Fruit fly (Drosophila melanogaster) whole organism, embryonic: ENCODE data around the gene aop.

Experiments
- ATbp ChIP-seq: fragments of 200-800 bp; sonication (Bioruptor generic); optimal IDR thresholded peaks from 2 replicates; lab custom pipeline; 2017; ENCODE audit warnings: missing biosample characterization, mild to moderate bottlenecking, missing genetic modification characterization, missing genetic modification reagents
- CG10267 ChIP-seq: fragments of 200-800 bp; sonication (Bioruptor generic); optimal IDR thresholded peaks from 2 replicates; lab custom pipeline; 2018; ENCODE audit warnings: missing biosample characterization, mild to moderate bottlenecking, missing genetic modification characterization, moderate library complexity
- CG10979 ChIP-seq: fragments of 200-800 bp; sonication (Bioruptor generic); optimal IDR thresholded peaks from 2 replicates; lab custom pipeline; 2018; ENCODE audit warnings: missing biosample characterization, mild to moderate bottlenecking, missing genetic modification characterization, moderate library complexity
- CG11085 ChIP-seq: fragments of 200-800 bp; sonication (Bioruptor generic); IDR thresholded peaks from 2 replicates; pipeline ENCODE4 v1.3.6; 2022; ENCODE audit warnings: missing biosample characterization, missing genetic modification characterization
- CG12659 ChIP-seq: fragments of 200-800 bp; sonication (Bioruptor generic); optimal IDR thresholded peaks from 3 replicates; lab custom pipeline; 2017; ENCODE audit warnings: mild to moderate bottlenecking, missing biosample characterization, missing genetic modification reagents, missing genetic modification characterization
- CG13775 ChIP-seq: fragments of 200-800 bp; sonication (Bioruptor generic); optimal IDR thresholded peaks from 3 replicates; lab custom pipeline; 2017; ENCODE audit warnings: missing biosample characterization, mild to moderate bottlenecking, missing genetic modification characterization
- CG14667 ChIP-seq: fragments of 200-800 bp; sonication (Bioruptor generic); IDR thresholded peaks from 2 replicates; pipeline ENCODE4 v1.3.6; 2022; ENCODE audit warnings: missing biosample characterization, missing genetic modification characterization
- CG18011 ChIP-seq: fragments of 200-800 bp; sonication (Bioruptor generic); optimal IDR thresholded peaks from 2 replicates; lab custom pipeline; 2017; ENCODE audit warnings: missing biosample characterization, missing genetic modification characterization, mild to moderate bottlenecking, moderate library complexity, missing genotype
- CG3407 ChIP-seq: fragments of 200-800 bp; sonication (Bioruptor generic); optimal IDR thresholded peaks from 2 replicates; lab custom pipeline; 2018; ENCODE audit warnings: missing biosample characterization, mild to moderate bottlenecking, missing genetic modification characterization
- CG34224 ChIP-seq: fragments of 200-800 bp; sonication (Bioruptor generic); IDR thresholded peaks from 3 replicates; pipeline ENCODE4 v1.3.6; 2022; ENCODE audit warnings: missing biosample characterization, missing genetic modification characterization; ENCODE audit not compliant: partially characterized antibody
- CG42726 ChIP-seq: fragments of 200-800 bp; sonication (Bioruptor generic); IDR thresholded peaks from 2 replicates; pipeline ENCODE4 v1.3.6; 2022; ENCODE audit warnings: missing biosample characterization, missing genetic modification characterization; ENCODE audit not compliant: partially characterized antibody
- CG5180 ChIP-seq: fragments of 200-800 bp; sonication (Bioruptor generic); optimal IDR thresholded peaks from 3 replicates; lab custom pipeline; 2017; ENCODE audit warnings: missing biosample characterization, missing genetic modification characterization, mild to moderate bottlenecking, moderate library complexity, missing genetic modification reagents
- CG6175 ChIP-seq: fragments of 200-800 bp; sonication (Bioruptor generic); IDR thresholded peaks from 3 replicates; pipeline ENCODE4 v1.3.6; 2022; ENCODE audit warnings: missing biosample characterization, missing genetic modification characterization
- CG7357 ChIP-seq: fragments of 200-800 bp; sonication (Bioruptor generic); IDR thresholded peaks from 3 replicates; pipeline ENCODE4 v1.3.6; 2022; ENCODE audit warnings: missing biosample characterization, missing genetic modification characterization
- CG8290 ChIP-seq, 3 experiments: fragments of 200-800 bp; sonication (Bioruptor generic); optimal IDR thresholded peaks; 2 replicates each; lab custom pipeline; 2016 to 2019; ENCODE audit warnings: missing biosample characterization in 3 of 3, missing genetic modification characterization in 3 of 3, mild to moderate bottlenecking in 2 of 3, moderate library complexity in 1 of 3
- CG9797 ChIP-seq: fragments of 200-800 bp; sonication (Bioruptor generic); optimal IDR thresholded peaks from 3 replicates; lab custom pipeline; 2018; ENCODE audit warnings: missing biosample characterization, mild to moderate bottlenecking, missing genetic modification characterization
- CTCF ChIP-seq: fragments of 200-800 bp; sonication (Bioruptor generic); optimal IDR thresholded peaks from 2 replicates; lab custom pipeline; 2017; ENCODE audit warnings: missing biosample characterization, mild to moderate bottlenecking, missing genetic modification characterization, moderate library complexity
- Chrac-16 ChIP-seq: fragments of 200-800 bp; sonication (Bioruptor generic); optimal IDR thresholded peaks from 3 replicates; lab custom pipeline; 2016; ENCODE audit warnings: missing biosample characterization, missing genetic modification characterization
- Doc2 ChIP-seq: fragments of 200-800 bp; sonication (Bioruptor generic); IDR thresholded peaks from 2 replicates; pipeline ENCODE4 v1.3.6; 2022; ENCODE audit warnings: missing biosample characterization, missing genetic modification characterization
- Doc3 ChIP-seq: fragments of 200-800 bp; sonication (Bioruptor generic); IDR thresholded peaks from 3 replicates; pipeline ENCODE4 v1.3.6; 2022; ENCODE audit warnings: missing biosample characterization, missing genetic modification characterization; ENCODE audit not compliant: partially characterized antibody
- Drgx ChIP-seq: fragments of 200-800 bp; sonication (Bioruptor generic); IDR thresholded peaks from 2 replicates; pipeline ENCODE4 v1.3.6; 2022; ENCODE audit warnings: missing biosample characterization, missing genetic modification characterization
- HmgZ ChIP-seq: fragments of 200-800 bp; sonication (Bioruptor generic); optimal IDR thresholded peaks from 2 replicates; lab custom pipeline; 2018; ENCODE audit warnings: missing biosample characterization, mild to moderate bottlenecking, missing genetic modification characterization
- Mad ChIP-seq: fragments of 200-800 bp; sonication (Bioruptor generic); optimal IDR thresholded peaks from 2 replicates; lab custom pipeline; 2016; ENCODE audit warnings: missing biosample characterization, missing genetic modification characterization
- NC2β ChIP-seq: fragments of 200-800 bp; sonication (Bioruptor generic); optimal IDR thresholded peaks from 2 replicates; lab custom pipeline; 2016; ENCODE audit warnings: missing biosample characterization, missing genetic modification characterization
- NfI ChIP-seq: fragments of 200-800 bp; sonication (Bioruptor generic); optimal IDR thresholded peaks from 3 replicates; lab custom pipeline; 2018; ENCODE audit warnings: missing biosample characterization, mild to moderate bottlenecking, missing genetic modification characterization, moderate library complexity
- Rfx ChIP-seq: fragments of 200-800 bp; sonication (Bioruptor generic); IDR thresholded peaks from 2 replicates; pipeline ENCODE4 v1.3.6; 2022; ENCODE audit warnings: missing biosample characterization, missing genetic modification characterization
- Six4 ChIP-seq: fragments of 200-800 bp; sonication (Bioruptor generic); optimal IDR thresholded peaks from 2 replicates; lab custom pipeline; 2016; ENCODE audit warnings: missing biosample characterization, missing genetic modification characterization
- Spps ChIP-seq: fragments of 200-800 bp; sonication (Bioruptor generic); optimal IDR thresholded peaks from 2 replicates; lab custom pipeline; 2018; ENCODE audit warnings: missing biosample characterization, mild to moderate bottlenecking, missing genetic modification characterization
- Sry-δ ChIP-seq: fragments of 200-800 bp; sonication (Bioruptor generic); optimal IDR thresholded peaks from 2 replicates; lab custom pipeline; 2016; ENCODE audit warnings: missing biosample characterization, missing genetic modification characterization
- Xrp1 ChIP-seq: fragments of 200-800 bp; sonication (Bioruptor generic); IDR thresholded peaks from 2 replicates; pipeline ENCODE4 v1.3.6; 2022; ENCODE audit warnings: missing biosample characterization, missing genetic modification characterization
- YL-1 ChIP-seq: fragments of 200-800 bp; sonication (Bioruptor generic); optimal IDR thresholded peaks from 3 replicates; lab custom pipeline; 2017; ENCODE audit warnings: missing biosample characterization, mild to moderate bottlenecking, missing genetic modification characterization
- cad ChIP-seq: fragments of >200 bp; optimal IDR thresholded peaks from 2 replicates; lab custom pipeline; 2017; ENCODE audit warnings: missing biosample characterization, missing genetic modification characterization
- chm ChIP-seq: fragments of 200-800 bp; sonication (Bioruptor generic); IDR thresholded peaks from 2 replicates; pipeline ENCODE4 v1.3.6; 2022; ENCODE audit warnings: missing biosample characterization, missing genetic modification characterization
- dpn ChIP-seq, 2 experiments: fragments of 200-800 bp; sonication (Bioruptor generic); optimal IDR thresholded peaks; 3 replicates each; lab custom pipeline; 2016; ENCODE audit warnings: missing biosample characterization in 2 of 2, missing genetic modification characterization in 2 of 2
- fd102C ChIP-seq: fragments of 200-800 bp; sonication (Bioruptor generic); optimal IDR thresholded peaks from 2 replicates; lab custom pipeline; 2018; ENCODE audit warnings: missing biosample characterization, mild to moderate bottlenecking, missing genetic modification characterization, moderate library complexity
- gt ChIP-seq: fragments of 200-800 bp; sonication (Bioruptor generic); IDR thresholded peaks from 2 replicates; pipeline ENCODE4 v1.3.6; 2022; ENCODE audit warnings: missing biosample characterization, missing genetic modification characterization
- hb ChIP-seq: fragments of 200-800 bp; sonication (Bioruptor generic); IDR thresholded peaks from 3 replicates; pipeline ENCODE4 v1.3.6; 2022; ENCODE audit warnings: missing biosample characterization, missing genetic modification characterization; ENCODE audit not compliant: partially characterized antibody
- lov ChIP-seq, 2 experiments: fragments of 200-800 bp in 1 of 2; fragments of >200 bp in 1 of 2; sonication (Bioruptor generic) in 1 of 2; IDR thresholded peaks in 1 of 2; optimal IDR thresholded peaks in 1 of 2; 2 replicates in 1 of 2; 3 replicates in 1 of 2; pipeline versions ENCODE4 v1.3.6 to Lab custom; 2017 to 2022; ENCODE audit warnings: missing biosample characterization in 1 of 2, missing genetic modification characterization in 1 of 2
- luna ChIP-seq: fragments of 200-800 bp; sonication (Bioruptor generic); optimal IDR thresholded peaks from 2 replicates; lab custom pipeline; 2016; ENCODE audit warnings: missing biosample characterization, missing genetic modification characterization
- maf-S ChIP-seq: fragments of 200-800 bp; sonication (Bioruptor generic); optimal IDR thresholded peaks from 2 replicates; lab custom pipeline; 2016; ENCODE audit warnings: missing biosample characterization, missing genetic modification characterization
- nerfin-1 ChIP-seq: fragments of 200-800 bp; sonication (Bioruptor generic); optimal IDR thresholded peaks from 3 replicates; lab custom pipeline; 2019; ENCODE audit warnings: missing biosample characterization, mild to moderate bottlenecking, missing genetic modification characterization, moderate library complexity
- prd ChIP-seq, 3 experiments: fragments of >200 bp in 2 of 3; fragments of 200-800 bp in 1 of 3; sonication (Bioruptor generic) in 1 of 3; optimal IDR thresholded peaks in 2 of 3; IDR thresholded peaks in 1 of 3; 2 replicates in 2 of 3; 3 replicates in 1 of 3; pipeline versions ENCODE4 v1.3.6 to Lab custom; 2017 to 2022; ENCODE audit warnings: missing biosample characterization in 1 of 3, missing genetic modification characterization in 1 of 3
- pros ChIP-seq: fragments of 200-800 bp; sonication (Bioruptor generic); optimal IDR thresholded peaks from 3 replicates; lab custom pipeline; 2019; ENCODE audit warnings: missing biosample characterization, mild to moderate bottlenecking, missing genetic modification characterization, moderate library complexity
- scrt ChIP-seq: fragments of 200-800 bp; sonication (Bioruptor generic); optimal IDR thresholded peaks from 2 replicates; lab custom pipeline; 2018; ENCODE audit warnings: missing biosample characterization, mild to moderate bottlenecking, missing genetic modification characterization, moderate library complexity
- sd ChIP-seq: fragments of 200-800 bp; sonication (Bioruptor generic); optimal IDR thresholded peaks from 3 replicates; lab custom pipeline; 2018; ENCODE audit warnings: missing biosample characterization, mild to moderate bottlenecking, missing genetic modification characterization, moderate library complexity
- sqz ChIP-seq: fragments of 200-800 bp; sonication (Bioruptor generic); optimal IDR thresholded peaks from 3 replicates; lab custom pipeline; 2018; ENCODE audit warnings: missing biosample characterization, mild to moderate bottlenecking, missing genetic modification characterization
- wdn ChIP-seq: fragments of 200-800 bp; sonication (Bioruptor generic); IDR thresholded peaks from 2 replicates; pipeline ENCODE4 v1.3.6; 2022; ENCODE audit warnings: missing biosample characterization, missing genetic modification characterization
- wor ChIP-seq: fragments of 200-800 bp; sonication (Bioruptor generic); IDR thresholded peaks from 2 replicates; pipeline ENCODE4 v1.3.6; 2022; ENCODE audit warnings: missing biosample characterization, missing genetic modification characterization

Gene aop

DNA sequence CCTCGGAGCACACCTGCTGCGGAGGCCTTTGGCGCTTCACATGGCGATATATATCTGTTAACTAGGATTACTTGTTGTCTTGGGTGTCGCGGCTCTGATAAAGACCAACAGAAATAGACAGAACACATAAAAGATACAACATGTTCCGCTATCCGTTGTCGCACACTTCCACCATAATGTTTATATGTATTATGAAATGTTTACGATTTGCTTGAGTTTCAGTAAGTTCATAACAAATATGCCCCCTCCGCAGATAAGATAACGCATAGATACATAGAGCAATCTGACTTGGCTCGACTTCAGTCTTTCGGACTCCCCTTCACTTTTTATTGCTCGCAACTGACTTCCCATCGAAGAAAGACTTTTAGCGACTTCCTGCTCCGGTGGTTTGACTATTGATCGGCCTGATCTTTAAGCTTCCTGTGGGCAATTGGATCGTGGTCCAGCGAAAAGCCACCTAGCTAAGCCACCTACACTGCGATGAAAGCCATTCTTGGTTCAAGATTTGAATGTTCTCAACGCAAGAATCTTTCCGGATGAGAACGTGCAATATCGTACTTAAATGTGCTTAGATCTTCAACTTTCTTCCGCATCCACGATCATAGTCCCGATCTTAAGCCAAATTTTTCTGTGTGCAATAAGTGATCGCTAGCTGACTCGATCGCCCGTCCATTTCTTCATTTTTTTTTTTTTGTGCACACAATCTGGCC is 10.2 kb downstream of the aop start (continued):
- no peak for TF ChIP-seq CG13775
- no peak for TF ChIP-seq luna (GFP tag; lab: Kevin White, UChicago)
- no peak for TF ChIP-seq CG14667 (GFP tag; lab: Robert Waterston, UW)
- TF ChIP-seq Xrp1: peak; percentile 32; the same call in 1 of the 2 replicates
- TF ChIP-seq CG3407 (GFP tag; lab: Kevin White, UChicago): peak; percentile 20
- no peak for TF ChIP-seq cad (GFP tag; lab: Kevin White, UChicago)
- TF ChIP-seq Mad (GFP tag; lab: Kevin White, UChicago): no peak
- no peak for TF ChIP-seq NfI (GFP tag; lab: Kevin White, UChicago)
- TF ChIP-seq CG11085 (GFP tag; lab: Robert Waterston, UW): no peak
- TF ChIP-seq CG10979 (tag; lab: Kevin White, UChicago): no peak
- TF ChIP-seq Doc3 (GFP tag; lab: Robert Waterston, UW): no peak
- no peak for TF ChIP-seq chm (GFP tag; lab: Robert Waterston, UW)
- no peak for TF ChIP-seq hb (GFP tag; lab: Robert Waterston, UW)
- no peak for TF ChIP-seq Six4 (GFP tag; lab: Kevin White, UChicago)
- peak; percentile 5 for TF ChIP-seq YL-1 (GFP tag; lab: Kevin White, UChicago)
- no peak for TF ChIP-seq CG18011 (GFP tag; lab: Kevin White, UChicago)
- TF ChIP-seq CG6175 (GFP tag; lab: Robert Waterston, UW): no peak
- no peak for TF ChIP-seq wdn
- TF ChIP-seq CG42726: no peak
- TF ChIP-seq CG8290 (GFP tag; optimal IDR thresholded peaks at IDR 0.05; lab: Kevin White, UChicago): no peak
- peak in 1 of 2 experiments; percentile 57 for TF ChIP-seq CG8290 (tag; optimal IDR thresholded peaks at IDR 0.05; lab: Kevin White, UChicago)
- peak; percentile 77 for TF ChIP-seq ATbp (GFP tag; lab: Kevin White, UChicago)
- TF ChIP-seq gt (GFP tag; lab: Robert Waterston, UW): no peak
- TF ChIP-seq scrt (GFP tag; lab: Kevin White, UChicago): peak; percentile 48
- TF ChIP-seq wor (GFP tag; lab: Robert Waterston, UW): no peak
- no peak for TF ChIP-seq prd (optimal IDR thresholded peaks at IDR 0.05; lab: Kevin White, UChicago)
- TF ChIP-seq prd (GFP tag; IDR thresholded peaks at IDR 0.05; lab: Robert Waterston, UW): no peak
- TF ChIP-seq CG5180 (GFP tag; lab: Kevin White, UChicago): peak; percentile 50
- TF ChIP-seq CG12659 (GFP tag; lab: Kevin White, UChicago): peak; percentile 17
- TF ChIP-seq Drgx (GFP tag; lab: Robert Waterston, UW): peak; percentile 81
- no peak for TF ChIP-seq Chrac-16 (GFP tag; lab: Kevin White, UChicago)
- TF ChIP-seq Sry-δ (GFP tag; lab: Kevin White, UChicago): no peak
- no peak for TF ChIP-seq Rfx (GFP tag; lab: Robert Waterston, UW)

DNA sequence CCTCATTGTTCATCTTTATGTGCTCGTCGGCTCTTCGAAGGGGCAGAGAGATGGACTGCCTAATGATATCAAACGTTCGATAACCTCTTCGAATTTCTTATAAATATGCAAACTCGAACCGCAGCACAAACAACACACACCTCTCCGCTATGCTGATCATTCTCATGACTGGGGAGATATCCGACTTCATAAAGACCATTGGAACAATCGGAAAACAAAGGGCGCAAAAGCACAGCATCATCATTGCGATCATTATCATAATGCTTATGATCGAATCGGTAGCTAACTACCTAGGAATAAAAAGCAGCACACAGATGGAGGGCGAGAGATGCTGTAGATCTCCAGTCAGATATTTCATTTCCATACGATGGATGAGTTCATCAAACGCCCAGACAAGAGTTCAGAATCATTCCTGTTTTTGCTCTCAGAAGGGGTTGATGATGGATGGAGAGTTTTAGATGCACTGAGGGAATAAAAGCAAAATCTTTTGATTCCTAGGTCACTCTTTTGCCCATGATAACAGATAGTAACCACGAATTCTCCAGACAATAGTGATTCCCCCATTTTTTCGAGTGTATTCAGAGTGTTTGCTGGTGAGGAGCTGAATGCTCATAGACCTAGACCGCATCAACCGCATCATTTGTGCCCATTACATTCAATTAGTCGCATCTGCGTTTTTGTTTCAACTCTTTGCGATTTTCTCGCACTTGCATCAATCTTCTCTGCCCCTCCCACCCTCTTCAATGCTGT is 11.4 kb downstream of the aop start:
- TF ChIP-seq CG9797: no peak
- TF ChIP-seq Spps: no peak
- no peak for TF ChIP-seq maf-S
- no peak for TF ChIP-seq CG10267
- peak; percentile 44 for TF ChIP-seq sd (tag; lab: Kevin White, UChicago)
- no peak for TF ChIP-seq CTCF
- TF ChIP-seq fd102C (GFP tag; lab: Kevin White, UChicago): no peak
- no peak for TF ChIP-seq Doc2 (GFP tag; lab: Robert Waterston, UW)
- peak; percentile 6 for TF ChIP-seq pros (GFP tag; lab: Kevin White, UChicago)
- no peak for TF ChIP-seq CG7357 (GFP tag; lab: Robert Waterston, UW)
- TF ChIP-seq dpn (GFP tag; optimal IDR thresholded peaks at IDR 0.05; lab: Kevin White, UChicago): no peak
- TF ChIP-seq HmgZ: no peak
- TF ChIP-seq nerfin-1 (tag; lab: Kevin White, UChicago): no peak
- TF ChIP-seq lov (optimal IDR thresholded peaks at IDR 0.05; lab: Kevin White, UChicago): no peak
- TF ChIP-seq lov (GFP tag; IDR thresholded peaks at IDR 0.05; lab: Robert Waterston, UW): no peak
- no peak for TF ChIP-seq NC2β (GFP tag; lab: Kevin White, UChicago)
- no peak for TF ChIP-seq CG34224 (GFP tag; lab: Robert Waterston, UW)
- TF ChIP-seq sqz: no peak
